Fruit fly (Drosophila melanogaster): ENCODE data around the gene Sgs3.
A peak's percentile ranks its signal among the peaks of the same experiment; 100 is the strongest.

Sgs3 gene

dm6 chr3L:11491874-11492268 is 20.1 kb upstream of the Sgs3 start (continued):
- TF ChIP-seq CG10431 (GFP tag; optimal IDR thresholded peaks at IDR 0.05), result peak; percentile 4
- peak; percentile 30 for TF ChIP-seq CG6813 (GFP tag; optimal IDR thresholded peaks at IDR 0.05)

dm6 chr3L:11492457-11492856 is 19.6 kb upstream of the Sgs3 start:
- TF ChIP-seq CG6683 (GFP tag; optimal IDR thresholded peaks at IDR 0.05), result no peak
- peak; percentile 0 for TF ChIP-seq dm (GFP tag; optimal IDR thresholded peaks at IDR 0.05)
- TF ChIP-seq zen2 (GFP tag; IDR thresholded peaks at IDR 0.05; ENCODE audit: partially characterized antibody), result no peak
- TF ChIP-seq tna (GFP tag; IDR thresholded peaks at IDR 0.05; ENCODE audit: partially characterized antibody), result peak; percentile 31; the same call in 1 of the 2 replicates
- no peak for TF ChIP-seq H15 (GFP tag; IDR thresholded peaks at IDR 0.05)
- peak; percentile 17 for TF ChIP-seq zen (tag; optimal IDR thresholded peaks at IDR 0.05)
- TF ChIP-seq CG18764 (GFP tag; optimal IDR thresholded peaks at IDR 0.05), result no peak
- no peak for TF ChIP-seq Bdp1 (GFP tag; optimal IDR thresholded peaks at IDR 0.05)
- TF ChIP-seq dpn (GFP tag; optimal IDR thresholded peaks at IDR 0.05), result peak in 1 of 2 experiments; percentile 0
- TF ChIP-seq CG15269 (tag; optimal IDR thresholded peaks at IDR 0.05), result peak; percentile 15
- 0 out of 3 replicates have a peak, but pooled peaks have one; percentile 30 for TF ChIP-seq Dbx (GFP tag; IDR thresholded peaks at IDR 0.05)
- TF ChIP-seq Drgx (GFP tag; IDR thresholded peaks at IDR 0.05), result peak; percentile 27; the same call in 1 of the 2 replicates
- peak; percentile 30 for TF ChIP-seq mirr (GFP tag; optimal IDR thresholded peaks at IDR 0.05)
- peak; percentile 4 for TF ChIP-seq btn (GFP tag; optimal IDR thresholded peaks at IDR 0.05)
- TF ChIP-seq ara (GFP tag; IDR thresholded peaks at IDR 0.05), result 0 out of 2 replicates have a peak, but pooled peaks have one; percentile 24
- TF ChIP-seq gce (GFP tag; IDR thresholded peaks at IDR 0.05), result 0 out of 3 replicates have a peak, but pooled peaks have one; percentile 7
- 0 out of 2 replicates have a peak, but pooled peaks have one; percentile 12 for TF ChIP-seq sob (GFP tag; IDR thresholded peaks at IDR 0.05)
- peak; percentile 45 for TF ChIP-seq gcm (GFP tag; optimal IDR thresholded peaks at IDR 0.05)
- TF ChIP-seq bsh (GFP tag; optimal IDR thresholded peaks at IDR 0.05), result peak in 1 of 2 experiments; percentile 35
- TF ChIP-seq Vsx1 (GFP tag; optimal IDR thresholded peaks at IDR 0.05), result no peak
- TF ChIP-seq CG1832 (GFP tag; optimal IDR thresholded peaks at IDR 0.05), result peak; percentile 60
- TF ChIP-seq Med (GFP tag), result peak; percentile 65
- no peak for TF ChIP-seq nmo (GFP tag; optimal IDR thresholded peaks at IDR 0.05)
- 0 out of 4 replicates have a peak, but pooled peaks have one; percentile 18 for TF ChIP-seq Dll (GFP tag; IDR thresholded peaks at IDR 0.05; ENCODE audit: partially characterized antibody)
- peak; percentile 73; the same call in 1 of the 2 replicates for TF ChIP-seq crol (GFP tag; IDR thresholded peaks at IDR 0.05)
- TF ChIP-seq wek (GFP tag; optimal IDR thresholded peaks at IDR 0.05), result no peak
- 0 out of 3 replicates have a peak, but pooled peaks have one; percentile 14 for TF ChIP-seq row (GFP tag; IDR thresholded peaks at IDR 0.05)
- TF ChIP-seq chinmo (GFP tag; IDR thresholded peaks at IDR 0.05; ENCODE audit: partially characterized antibody), result peak; percentile 73; the same call in 1 of the 4 replicates
- no peak for TF ChIP-seq CG33213 (GFP tag; optimal IDR thresholded peaks at IDR 0.05)
- TF ChIP-seq Blimp-1 (GFP tag; optimal IDR thresholded peaks at IDR 0.05), result peak; percentile 52
- 0 out of 2 replicates have a peak, but pooled peaks have one; percentile 27 for TF ChIP-seq rib (GFP tag; IDR thresholded peaks at IDR 0.05)
- TF ChIP-seq pzg (GFP tag; optimal IDR thresholded peaks at IDR 0.05), result no peak
- peak; percentile 3 for TF ChIP-seq cwo (GFP tag; optimal IDR thresholded peaks at IDR 0.05)
- TF ChIP-seq CG7786 (GFP tag; optimal IDR thresholded peaks at IDR 0.05), result peak; percentile 21
- peak; percentile 38 for TF ChIP-seq CG1647 (GFP tag; optimal IDR thresholded peaks at IDR 0.05)
- TF ChIP-seq CG3163 (GFP tag; optimal IDR thresholded peaks at IDR 0.05), result peak; percentile 34
- no peak for TF ChIP-seq CG14441 (GFP tag; IDR thresholded peaks at IDR 0.05)
- TF ChIP-seq Dref (GFP tag; IDR thresholded peaks at IDR 0.05), result no peak
- TF ChIP-seq CG10321 (GFP tag; IDR thresholded peaks at IDR 0.05), result peak; percentile 65; the same call in 1 of the 2 replicates
- TF ChIP-seq twi (tag; optimal IDR thresholded peaks at IDR 0.05), result peak; percentile 96
- TF ChIP-seq CG15073 (GFP tag; optimal IDR thresholded peaks at IDR 0.05), result no peak
- peak; percentile 18 for TF ChIP-seq CG1603 (tag; optimal IDR thresholded peaks at IDR 0.05)
- peak; percentile 17 for TF ChIP-seq sug (tag; optimal IDR thresholded peaks at IDR 0.05)
- TF ChIP-seq dysf (GFP tag; IDR thresholded peaks at IDR 0.05), result 0 out of 3 replicates have a peak, but pooled peaks have one; percentile 15
- TF ChIP-seq Atf6 (GFP tag; IDR thresholded peaks at IDR 0.05), result no peak
- no peak for TF ChIP-seq CG8089 (GFP tag; optimal IDR thresholded peaks at IDR 0.05)

All from whole organism, embryonic.